Worm (Caenorhabditis elegans): ENCODE data around the gene H06A10.1.
A peak's percentile ranks its signal among the peaks of the same experiment; 100 is the strongest.

The H06A10.1 gene

ce11 chrX:13511796-13512195 is 4.5 kb downstream of the H06A10.1 start (continued):
- TF ChIP-seq ama-1 (optimal IDR thresholded peaks at IDR 0.05) (no peak), F37D6.2 (tag; optimal IDR thresholded peaks at IDR 0.05) (peak; percentile 26), mdt-29 (GFP tag; IDR thresholded peaks at IDR 0.05) (no peak), ceh-44 (GFP tag; IDR thresholded peaks at IDR 0.05) (peak; percentile 56; the same call in 1 of the 2 replicates), ceh-20 (GFP tag; IDR thresholded peaks at IDR 0.05) (peak; percentile 83), F44E2.7 (GFP tag; IDR thresholded peaks at IDR 0.05) (peak; percentile 87; the same call in 1 of the 2 replicates), egl-43 (GFP tag; IDR thresholded peaks at IDR 0.05) (peak; percentile 92), arid-1 (GFP tag; conservative IDR thresholded peaks at IDR 0.05) (peak; percentile 81), tra-1 (GFP tag; IDR thresholded peaks at IDR 0.05) (peak; percentile 69; the same call in 1 of the 2 replicates), unc-62 (GFP tag; optimal IDR thresholded peaks at IDR 0.05 in 1 of 2) (no peak), unc-62 (tag; optimal IDR thresholded peaks at IDR 0.05) (no peak), ceh-32 (tag; optimal IDR thresholded peaks at IDR 0.05; ENCODE audit: poor library complexity) (no peak), tag-97 (GFP tag; IDR thresholded peaks at IDR 0.05) (no peak), hmg-1.1 (GFP tag; IDR thresholded peaks at IDR 0.05) (peak; percentile 89), nhr-111 (GFP tag; optimal IDR thresholded peaks at IDR 0.05) (peak; percentile 80), lim-7 (GFP tag; IDR thresholded peaks at IDR 0.05) (peak; percentile 93), skn-1 (tag; optimal IDR thresholded peaks at IDR 0.05) (no peak), daf-8 (GFP tag; IDR thresholded peaks at IDR 0.05) (no peak), T20F7.1 (GFP tag; optimal IDR thresholded peaks at IDR 0.05) (peak; percentile 53), Y75B8A.6 (GFP tag; IDR thresholded peaks at IDR 0.05) (0 out of 2 replicates have a peak, but pooled peaks have one; percentile 43), snpc-1.2 (GFP tag; IDR thresholded peaks at IDR 0.05) (peak; percentile 91), nhr-10 (tag; optimal IDR thresholded peaks at IDR 0.05) (no peak), fos-1 (tag; optimal IDR thresholded peaks at IDR 0.05) (no peak), ZK337.2 (GFP tag; IDR thresholded peaks at IDR 0.05) (0 out of 2 replicates have a peak, but pooled peaks have one; percentile 64), zip-11 (GFP tag; IDR thresholded peaks at IDR 0.05) (no peak), hif-1 (tag; optimal IDR thresholded peaks at IDR 0.05) (peak in 1 of 2 experiments; percentile 51), nhr-76 (tag; optimal IDR thresholded peaks at IDR 0.05) (no peak), mxl-3 (GFP tag; optimal IDR thresholded peaks at IDR 0.05) (peak; percentile 47), spr-3 (GFP tag; optimal IDR thresholded peaks at IDR 0.05) (peak; percentile 65), nhr-41 (GFP tag; IDR thresholded peaks at IDR 0.05) (no peak)

- TF ChIP-seq nhr-10 (tag; optimal IDR thresholded peaks at IDR 0.05) (peak; percentile 62), F49E8.2 (tag; optimal IDR thresholded peaks at IDR 0.05; ENCODE audit: borderline replicate concordance) (no peak), nhr-76 (tag; optimal IDR thresholded peaks at IDR 0.05) (peak; percentile 34), snpc-4 (tag; optimal IDR thresholded peaks at IDR 0.05) (no peak), ztf-7 (tag; optimal IDR thresholded peaks at IDR 0.05) (peak; percentile 95), nhr-102 (tag; optimal IDR thresholded peaks at IDR 0.05) (peak; percentile 97), spr-3 (GFP tag; optimal IDR thresholded peaks at IDR 0.05) (peak; percentile 57), ceh-32 (tag; optimal IDR thresholded peaks at IDR 0.05; ENCODE audit: poor library complexity) (peak; percentile 53), fkh-10 (GFP tag; optimal IDR thresholded peaks at IDR 0.05) (peak; percentile 82), lin-1 (GFP tag; IDR thresholded peaks at IDR 0.05) (0 out of 2 replicates have a peak, but pooled peaks have one; percentile 11), zip-11 (GFP tag; IDR thresholded peaks at IDR 0.05) (no peak), madf-5 (GFP tag; IDR thresholded peaks at IDR 0.05) (peak in 1 of 2 experiments; percentile 66; a peak in 1 of 4 replicates), lin-13 (GFP tag; optimal IDR thresholded peaks at IDR 0.05) (peak; percentile 76), hif-1 (tag; optimal IDR thresholded peaks at IDR 0.05) (peak in 1 of 2 experiments; percentile 42), mdt-29 (GFP tag; IDR thresholded peaks at IDR 0.05) (peak; percentile 75; the same call in 1 of the 2 replicates), daf-19 (GFP tag; conservative IDR thresholded peaks at IDR 0.05) (no peak), nhr-48 (tag; optimal IDR thresholded peaks at IDR 0.05) (peak; percentile 82), jun-1 (tag; optimal IDR thresholded peaks at IDR 0.05) (peak; percentile 90), lsy-2 (tag; optimal IDR thresholded peaks at IDR 0.05) (peak; percentile 76 to 93), Y105C5A.15 (GFP tag; IDR thresholded peaks at IDR 0.05) (no peak), egl-43 (GFP tag; IDR thresholded peaks at IDR 0.05) (0 out of 2 replicates have a peak, but pooled peaks have one; percentile 47), spr-1 (tag; optimal IDR thresholded peaks at IDR 0.05) (peak; percentile 82), lin-15B (tag; optimal IDR thresholded peaks at IDR 0.05) (no peak), ctbp-1 (GFP tag; IDR thresholded peaks at IDR 0.05) (peak; percentile 77; the same call in 1 of the 2 replicates), F10B5.3 (tag; optimal IDR thresholded peaks at IDR 0.05) (peak; percentile 94), pha-4 (GFP tag; IDR thresholded peaks at IDR 0.05) (peak; percentile 77; the same call in 1 of the 2 replicates), pha-4 (tag; optimal IDR thresholded peaks at IDR 0.05) (peak; percentile 43), mdl-1 (tag; optimal IDR thresholded peaks at IDR 0.05) (peak; percentile 66 to 73)
Observed at ce11 chrX:13514384-13514783, 7.1 kb downstream of the H06A10.1 start.
